Fruit fly (Drosophila melanogaster) whole organism, adult: Measurements from ENCODE around the gene CG15012.

ENCODE experiments used
- CG11617 ChIP-seq: fragments of 200-800 bp; sonication (Bioruptor generic); optimal IDR thresholded peaks from 2 replicates; lab custom pipeline; 2017; ENCODE audit warnings: mild to moderate bottlenecking, missing biosample characterization, missing genetic modification reagents, missing genetic modification characterization
- CG12768 ChIP-seq: fragments of 200-800 bp; sonication (Bioruptor generic); optimal IDR thresholded peaks from 2 replicates; lab custom pipeline; 2017; ENCODE audit warnings: missing biosample characterization, missing genetic modification characterization, mild to moderate bottlenecking, moderate library complexity, missing genetic modification reagents
- CG14711 ChIP-seq: fragments of 200-800 bp; sonication (Bioruptor generic); optimal IDR thresholded peaks from 2 replicates; lab custom pipeline; 2018; ENCODE audit warnings: missing biosample characterization, mild to moderate bottlenecking, missing genetic modification characterization, moderate library complexity
- CG1620 ChIP-seq: fragments of 200-800 bp; sonication (Bioruptor generic); optimal IDR thresholded peaks from 2 replicates; lab custom pipeline; 2016; ENCODE audit warnings: missing biosample characterization, missing genetic modification characterization
- CG33017 ChIP-seq: fragments of 200-800 bp; sonication (Bioruptor generic); optimal IDR thresholded peaks from 2 replicates; lab custom pipeline; 2018; ENCODE audit warnings: missing biosample characterization, mild to moderate bottlenecking, missing genetic modification characterization, moderate library complexity
- CG5204 ChIP-seq: fragments of 200-800 bp; sonication (Bioruptor generic); optimal IDR thresholded peaks from 2 replicates; lab custom pipeline; 2016; ENCODE audit warnings: missing biosample characterization, missing genetic modification characterization
- CG7045 ChIP-seq: fragments of 200-800 bp; sonication (Bioruptor generic); optimal IDR thresholded peaks from 2 replicates; lab custom pipeline; 2017; ENCODE audit warnings: missing biosample characterization, mild to moderate bottlenecking, missing genetic modification characterization
- CG7101 ChIP-seq: fragments of 200-800 bp; sonication (Bioruptor generic); optimal IDR thresholded peaks from 2 replicates; lab custom pipeline; 2018; ENCODE audit warnings: missing biosample characterization, mild to moderate bottlenecking, missing genetic modification characterization, moderate library complexity
- Clk ChIP-seq: fragments of 200-800 bp; sonication (Bioruptor generic); optimal IDR thresholded peaks from 2 replicates; lab custom pipeline; 2017; ENCODE audit warnings: missing biosample characterization, missing genetic modification characterization
- Crg-1 ChIP-seq: fragments of 200-800 bp; sonication (Bioruptor generic); optimal IDR thresholded peaks from 2 replicates; lab custom pipeline; 2016; ENCODE audit warnings: missing biosample characterization, missing genetic modification characterization
- Hr96 ChIP-seq: fragments of 200-800 bp; sonication (Bioruptor generic); optimal IDR thresholded peaks from 2 replicates; lab custom pipeline; 2016; ENCODE audit warnings: missing biosample characterization, missing genetic modification characterization
- Mnt ChIP-seq: fragments of 200-800 bp; sonication (Bioruptor generic); optimal IDR thresholded peaks from 2 replicates; lab custom pipeline; 2016; ENCODE audit warnings: missing biosample characterization, mild to moderate bottlenecking, missing genetic modification characterization
- bab1 ChIP-seq: fragments of 200-800 bp; sonication (Bioruptor generic); optimal IDR thresholded peaks from 3 replicates; lab custom pipeline; 2019; ENCODE audit warnings: missing biosample characterization, mild to moderate bottlenecking, missing genetic modification characterization, moderate library complexity
- cic ChIP-seq: fragments of 200-800 bp; sonication (Bioruptor generic); optimal IDR thresholded peaks from 2 replicates; lab custom pipeline; 2017; ENCODE audit warnings: missing biosample characterization, mild to moderate bottlenecking, missing genetic modification characterization, moderate library complexity
- cnc ChIP-seq, 2 experiments: fragments of >200 bp; optimal IDR thresholded peaks; 2 replicates each; lab custom pipeline; 2017
- kay ChIP-seq: fragments of 200-800 bp; sonication (Bioruptor generic); peaks from one replicate; lab custom pipeline; 2016; ENCODE audit warnings: missing biosample characterization, missing genetic modification characterization, borderline replicate concordance
- ovo ChIP-seq: fragments of 200-800 bp; sonication (Bioruptor generic); optimal IDR thresholded peaks from 2 replicates; lab custom pipeline; 2016; ENCODE audit warnings: missing biosample characterization, missing genetic modification characterization
- pad ChIP-seq: fragments of 200-800 bp; sonication (Bioruptor generic); optimal IDR thresholded peaks from 3 replicates; lab custom pipeline; 2017; ENCODE audit warnings: missing biosample characterization, missing genetic modification characterization, mild to moderate bottlenecking, moderate library complexity, missing genetic modification reagents
- tj ChIP-seq: fragments of 200-800 bp; sonication (Bioruptor generic); optimal IDR thresholded peaks from 3 replicates; lab custom pipeline; 2017; ENCODE audit warnings: missing biosample characterization, mild to moderate bottlenecking, missing genetic modification characterization, moderate library complexity
- toe ChIP-seq: fragments of 200-800 bp; sonication (Bioruptor generic); optimal IDR thresholded peaks from 2 replicates; lab custom pipeline; 2016; ENCODE audit warnings: missing biosample characterization, missing genetic modification characterization

The CG15012 gene

dm6 chr3L:4286784-4287183 is 5.3 kb downstream of the CG15012 start, which contains the start of gene TfIIEbeta:
Gene TfIIEbeta (plus strand): TSS chr3L:4287038.
- TF ChIP-seq bab1 (peak; percentile 14), CG14711 (peak; percentile 17), CG12768 (no peak), tj (GFP tag; lab: Kevin White, UChicago) (peak; percentile 38)

dm6 chr3L:4283428-4284089 is 8.5 kb downstream of the CG15012 start, which contains the start of the genes srw and CG1316:
Gene srw (minus strand): TSS chr3L:4283478.
Gene CG1316 (plus strand): TSS chr3L:4283851.
- no peak for TF ChIP-seq CG11617
- no peak for TF ChIP-seq cic (GFP tag; lab: Kevin White, UChicago)
- no peak for TF ChIP-seq kay
- TF ChIP-seq bab1: peak; percentile 53
- TF ChIP-seq CG7045: no peak
- TF ChIP-seq Hr96: no peak
- no peak for TF ChIP-seq Clk (GFP tag; lab: Kevin White, UChicago)
- peak; percentile 32 for TF ChIP-seq CG12768
- peak; percentile 41 for TF ChIP-seq Mnt
- TF ChIP-seq CG5204: no peak
- no peak for TF ChIP-seq cnc (optimal IDR thresholded peaks at IDR 0.05; lab: Kevin White, UChicago)
- no peak for TF ChIP-seq Crg-1 (GFP tag; lab: Kevin White, UChicago)

- TF ChIP-seq CG7101 (tag; lab: Kevin White, UChicago) (peak; percentile 72), Hr96 (no peak), CG5204 (no peak), CG7045 (peak; percentile 19), ovo (peak; percentile 26), Clk (GFP tag; lab: Kevin White, UChicago) (no peak), tj (GFP tag; lab: Kevin White, UChicago) (no peak), bab1 (peak; percentile 21), cic (GFP tag; lab: Kevin White, UChicago) (peak; percentile 24), CG12768 (peak; percentile 52), cnc (optimal IDR thresholded peaks at IDR 0.05; lab: Kevin White, UChicago) (no peak), Mnt (peak; percentile 100), CG1620 (GFP tag; lab: Kevin White, UChicago) (peak; percentile 76), Crg-1 (GFP tag; lab: Kevin White, UChicago) (peak; percentile 64), CG14711 (peak; percentile 53), CG33017 (peak; percentile 7), CG11617 (no peak), pad (GFP tag; lab: Kevin White, UChicago) (peak; percentile 57), toe (peak; percentile 63), kay (no peak)
Observed at dm6 chr3L:4282627-4283026, 9.4 kb downstream of the CG15012 start, which contains the start of gene CG11583. Gene CG11583 (minus strand): TSS chr3L:4282817.

- TF ChIP-seq tj (GFP tag; lab: Kevin White, UChicago) (no peak), bab1 (peak; percentile 23), cnc (optimal IDR thresholded peaks at IDR 0.05; lab: Kevin White, UChicago) (no peak), Mnt (no peak)
Observed at dm6 chr3L:4277796-4278195, 14.2 kb downstream of the CG15012 start, which contains the start of gene Ctl1. Gene Ctl1 (plus strand): TSS chr3L:4277962.

- TF ChIP-seq CG7101 (tag; lab: Kevin White, UChicago) (no peak), toe (no peak), ovo (no peak), CG12768 (no peak), CG14711 (no peak), Hr96 (no peak), cnc (optimal IDR thresholded peaks at IDR 0.05; lab: Kevin White, UChicago) (no peak), tj (GFP tag; lab: Kevin White, UChicago) (no peak), CG5204 (no peak), Crg-1 (GFP tag; lab: Kevin White, UChicago) (no peak), Mnt (no peak), pad (GFP tag; lab: Kevin White, UChicago) (no peak), CG33017 (no peak), CG1620 (GFP tag; lab: Kevin White, UChicago) (no peak), kay (no peak), Clk (GFP tag; lab: Kevin White, UChicago) (no peak), bab1 (no peak), cic (GFP tag; lab: Kevin White, UChicago) (no peak)
Observed at dm6 chr3L:4272167-4272773, 19.8 kb downstream of the CG15012 start.

- TF ChIP-seq bab1: no peak
- TF ChIP-seq cnc (optimal IDR thresholded peaks at IDR 0.05; lab: Kevin White, UChicago): no peak
- TF ChIP-seq CG7101 (tag; lab: Kevin White, UChicago): no peak
- TF ChIP-seq Crg-1 (GFP tag; lab: Kevin White, UChicago): no peak
- TF ChIP-seq CG33017: no peak
- no peak for TF ChIP-seq pad (GFP tag; lab: Kevin White, UChicago)
- TF ChIP-seq toe: no peak
- TF ChIP-seq cic (GFP tag; lab: Kevin White, UChicago): no peak
- no peak for TF ChIP-seq CG14711
- no peak for TF ChIP-seq Hr96
- no peak for TF ChIP-seq CG11617
- no peak for TF ChIP-seq tj (GFP tag; lab: Kevin White, UChicago)
Observed at dm6 chr3L:4270949-4271827, 20.9 kb downstream of the CG15012 start.
